Worm (Caenorhabditis elegans) whole organism, L1 larva: Measurements from ENCODE around the gene C08H9.18.
A peak's percentile ranks its signal among the peaks of the same experiment; 100 is the strongest.

Experiments
- C04F5.9 ChIP-seq: sonication (generic microtip); optimal IDR thresholded peaks from 2 replicates; lab custom pipeline; 2016; ENCODE audit warnings: missing genetic modification characterization, missing compliant biosample characterization
- C34B4.2 ChIP-seq: sonication (generic microtip); optimal IDR thresholded peaks from 2 replicates; lab custom pipeline; 2017; ENCODE audit warnings: mild to moderate bottlenecking, missing genetic modification characterization, missing compliant biosample characterization
- aha-1 ChIP-seq: fragments of 150-350 bp; optimal IDR thresholded peaks from 2 replicates; lab custom pipeline; 2014; ENCODE audit warnings: missing biosample characterization, missing genetic modification characterization
- aly-2 ChIP-seq: fragments of 150-350 bp; optimal IDR thresholded peaks from 2 replicates; lab custom pipeline; 2014; ENCODE audit warnings: missing biosample characterization, missing genetic modification characterization
- blmp-1 ChIP-seq: fragments of 150-350 bp; optimal IDR thresholded peaks from 2 replicates; lab custom pipeline; 2014; ENCODE audit warnings: missing biosample characterization, missing genetic modification characterization
- ceh-63 ChIP-seq: fragments of 200-800 bp; sonication (Bioruptor generic); optimal IDR thresholded peaks from 2 replicates; lab custom pipeline; 2018; ENCODE audit warnings: mild to moderate bottlenecking, missing genetic modification characterization, missing compliant biosample characterization
- ceh-8 ChIP-seq: fragments of 200-800 bp; sonication (Bioruptor generic); optimal IDR thresholded peaks from 2 replicates; lab custom pipeline; 2018; ENCODE audit warnings: mild to moderate bottlenecking, missing genetic modification characterization, moderate library complexity, missing compliant biosample characterization
- ceh-82 ChIP-seq, 3 experiments: fragments of 150-350 bp in 1 of 3; sonication (generic microtip) in 2 of 3; optimal IDR thresholded peaks; 2 replicates each; lab custom pipeline; 2014 to 2017; ENCODE audit warnings: missing biosample characterization in 3 of 3, missing genetic modification characterization in 3 of 3
- ceh-88 ChIP-seq: fragments of 200-800 bp; sonication (Bioruptor generic); IDR thresholded peaks from 2 replicates; pipeline ENCODE4 v1.3.6; 2022; ENCODE audit warnings: missing genetic modification characterization, missing compliant biosample characterization
- efl-3 ChIP-seq: fragments of 200-800 bp; sonication (Bioruptor generic); optimal IDR thresholded peaks from 2 replicates; lab custom pipeline; 2018; ENCODE audit warnings: mild to moderate bottlenecking, missing genetic modification characterization, missing compliant biosample characterization
- egl-13 ChIP-seq: sonication (generic microtip); optimal IDR thresholded peaks from 2 replicates; lab custom pipeline; 2016; ENCODE audit warnings: missing genotype, missing genetic modification reagents, missing genetic modification characterization, missing compliant biosample characterization
- egl-27 ChIP-seq, 2 experiments: fragments of 150-350 bp in 1 of 2; sonication (generic microtip); optimal IDR thresholded peaks; 3 replicates each; lab custom pipeline; 2017 to 2018; ENCODE audit warnings: missing biosample characterization in 2 of 2, missing genetic modification characterization in 2 of 2, missing genetic modification reagents in 2 of 2
- ets-5 ChIP-seq: fragments of 200-800 bp; sonication (Bioruptor generic); IDR thresholded peaks from 2 replicates; pipeline ENCODE4 v1.3.6; 2022; ENCODE audit warnings: missing genetic modification characterization, missing compliant biosample characterization
- fkh-4 ChIP-seq: sonication (generic microtip); optimal IDR thresholded peaks from 2 replicates; lab custom pipeline; 2016; ENCODE audit warnings: missing compliant biosample characterization, missing genetic modification characterization, borderline replicate concordance
- fkh-8 ChIP-seq: sonication (generic microtip); optimal IDR thresholded peaks from 2 replicates; lab custom pipeline; 2016; ENCODE audit warnings: mild to moderate bottlenecking, missing genetic modification characterization, missing compliant biosample characterization
- grh-1 ChIP-seq: fragments of 200-800 bp; sonication (Bioruptor generic); IDR thresholded peaks from 2 replicates; pipeline ENCODE4 v1.3.6; 2022; ENCODE audit warnings: missing genetic modification reagents, missing genetic modification characterization, missing compliant biosample characterization
- hlh-17 ChIP-seq: fragments of 200-800 bp; sonication (Bioruptor generic); optimal IDR thresholded peaks from 2 replicates; lab custom pipeline; 2018; ENCODE audit warnings: missing genetic modification characterization, mild to moderate bottlenecking, missing compliant biosample characterization, moderate library complexity, borderline replicate concordance
- hlh-4 ChIP-seq: sonication (generic microtip); optimal IDR thresholded peaks from 2 replicates; lab custom pipeline; 2016; ENCODE audit warnings: mild to moderate bottlenecking, missing genetic modification characterization, missing compliant biosample characterization
- isw-1 ChIP-seq: fragments of 200-800 bp; sonication (Bioruptor generic); IDR thresholded peaks from 2 replicates; pipeline ENCODE4 v1.3.6; 2022; ENCODE audit warnings: missing genetic modification characterization, missing compliant biosample characterization
- lin-13 ChIP-seq: fragments of 150-350 bp; optimal IDR thresholded peaks from 2 replicates; lab custom pipeline; 2014; ENCODE audit warnings: missing biosample characterization, missing genetic modification reagents, missing genetic modification characterization
- lin-15B ChIP-seq: fragments of 150-350 bp; sonication (generic microtip); optimal IDR thresholded peaks from 3 replicates; lab custom pipeline; 2014; ENCODE audit warnings: missing biosample characterization, missing genetic modification characterization
- lin-35 ChIP-seq, 2 experiments: fragments of 150-350 bp; optimal IDR thresholded peaks; 2 replicates each; lab custom pipeline; 2014; ENCODE audit warnings: missing biosample characterization in 2 of 2, missing genetic modification characterization in 2 of 2, missing genetic modification reagents in 2 of 2
- lsy-2 ChIP-seq, 2 experiments: fragments of 150-350 bp; optimal IDR thresholded peaks; 2 replicates each; lab custom pipeline; 2014; ENCODE audit warnings: missing biosample characterization in 2 of 2, missing genetic modification characterization in 2 of 2
- mdl-1 ChIP-seq, 2 experiments: fragments of 150-350 bp; optimal IDR thresholded peaks; 2 replicates each; lab custom pipeline; 2014 to 2017; ENCODE audit warnings: missing biosample characterization in 2 of 2, missing genetic modification characterization in 2 of 2, inconsistent platforms in 1 of 2
- mef-2 ChIP-seq: fragments of 150-350 bp; optimal IDR thresholded peaks from 2 replicates; lab custom pipeline; 2014; ENCODE audit warnings: missing biosample characterization, missing genetic modification characterization
- mep-1 ChIP-seq: fragments of 150-350 bp; optimal IDR thresholded peaks from 2 replicates; lab custom pipeline; 2014; ENCODE audit warnings: missing biosample characterization, missing genetic modification characterization
- nhr-12 ChIP-seq: sonication (generic microtip); optimal IDR thresholded peaks from 2 replicates; lab custom pipeline; 2017; ENCODE audit warnings: missing biosample characterization, missing genetic modification characterization
- nhr-19 ChIP-seq: fragments of 200-800 bp; sonication (Bioruptor generic); conservative IDR thresholded peaks from 2 replicates; pipeline ENCODE4 v1.3.6; 2022; ENCODE audit warnings: missing genetic modification characterization, missing compliant biosample characterization
- nhr-28 ChIP-seq: fragments of 150-350 bp; optimal IDR thresholded peaks from 2 replicates; lab custom pipeline; 2014; ENCODE audit warnings: missing biosample characterization, missing genetic modification characterization
- nhr-71 ChIP-seq: sonication (generic microtip); optimal IDR thresholded peaks from 2 replicates; lab custom pipeline; 2016; ENCODE audit warnings: mild to moderate bottlenecking, missing genetic modification characterization, moderate library complexity, missing compliant biosample characterization
- nhr-76 ChIP-seq: sonication (generic microtip); optimal IDR thresholded peaks from 2 replicates; lab custom pipeline; 2017; ENCODE audit warnings: missing biosample characterization, missing genetic modification characterization
- nhr-85 ChIP-seq: sonication (generic microtip); peaks from one replicate; lab custom pipeline; 2016; ENCODE audit warnings: missing genetic modification characterization, inconsistent platforms, missing compliant biosample characterization
- nhr-90 ChIP-seq: sonication (generic microtip); optimal IDR thresholded peaks from 2 replicates; lab custom pipeline; 2016; ENCODE audit warnings: mild to moderate bottlenecking, missing genetic modification characterization, missing compliant biosample characterization; ENCODE audit not compliant: poor library complexity
- pax-3 ChIP-seq: fragments of 200-800 bp; sonication (Bioruptor generic); optimal IDR thresholded peaks from 2 replicates; lab custom pipeline; 2018; ENCODE audit warnings: mild to moderate bottlenecking, missing genetic modification characterization, moderate library complexity, missing compliant biosample characterization
- snpc-4 ChIP-seq: fragments of 150-350 bp; optimal IDR thresholded peaks from 2 replicates; lab custom pipeline; 2014; ENCODE audit warnings: missing biosample characterization, missing genetic modification characterization
- snu-23 ChIP-seq: sonication (generic microtip); optimal IDR thresholded peaks from 2 replicates; lab custom pipeline; 2016; ENCODE audit warnings: missing genetic modification characterization, missing compliant biosample characterization
- sptf-1 ChIP-seq: fragments of 150-350 bp; optimal IDR thresholded peaks from 2 replicates; lab custom pipeline; 2014; ENCODE audit warnings: missing biosample characterization, missing genetic modification characterization
- swsn-7 ChIP-seq: sonication (generic microtip); optimal IDR thresholded peaks from 2 replicates; lab custom pipeline; 2016; ENCODE audit warnings: missing genetic modification characterization, missing compliant biosample characterization
- tlp-1 ChIP-seq: fragments of 150-350 bp; optimal IDR thresholded peaks from 2 replicates; lab custom pipeline; 2014; ENCODE audit warnings: missing biosample characterization, missing genetic modification characterization
- unc-130 ChIP-seq: fragments of 150-350 bp; optimal IDR thresholded peaks from 2 replicates; lab custom pipeline; 2017; ENCODE audit warnings: missing biosample characterization, missing genetic modification characterization, inconsistent platforms
- unc-62 ChIP-seq: fragments of 150-350 bp; optimal IDR thresholded peaks from 2 replicates; lab custom pipeline; 2014; ENCODE audit warnings: missing biosample characterization, missing genetic modification reagents, missing genetic modification characterization
- unc-86 ChIP-seq: sonication (generic microtip); optimal IDR thresholded peaks from 2 replicates; lab custom pipeline; 2016; ENCODE audit warnings: missing genetic modification characterization, missing compliant biosample characterization
- unc-98 ChIP-seq: fragments of 200-800 bp; sonication (Bioruptor generic); IDR thresholded peaks from 2 replicates; pipeline ENCODE4 v1.3.6; 2022; ENCODE audit warnings: missing genetic modification characterization, missing compliant biosample characterization
- zag-1 ChIP-seq: fragments of 150-350 bp; optimal IDR thresholded peaks from 2 replicates; lab custom pipeline; 2014; ENCODE audit warnings: missing biosample characterization, missing genetic modification characterization

The C08H9.18 gene

ce11 chrII:9840313-9840712, 21.7 kb downstream of the C08H9.18 start, which contains the start of gene ZK938.11:
Gene ZK938.11 (minus strand): TSS chrII:9840413.
- TF ChIP-seq snpc-4 (no peak), nhr-28 (no peak), mef-2 (tag; lab: Kevin White, UChicago) (no peak), unc-62 (GFP tag; lab: Kevin White, UChicago) (no peak), hlh-4 (tag; lab: Kevin White, UChicago) (no peak), C04F5.9 (tag; lab: Kevin White, UChicago) (no peak), zag-1 (tag; lab: Kevin White, UChicago) (no peak), aha-1 (tag; lab: Kevin White, UChicago) (no peak), nhr-71 (tag; lab: Kevin White, UChicago) (no peak), snu-23 (GFP tag; lab: Kevin White, UChicago) (no peak), ceh-82 (tag; optimal IDR thresholded peaks at IDR 0.05; lab: Kevin White, UChicago) (no peak), grh-1 (GFP tag; lab: Robert Waterston, UW) (no peak), unc-86 (tag; lab: Kevin White, UChicago) (no peak), ceh-88 (no peak), ceh-8 (GFP tag; lab: Kevin White, UChicago) (no peak), lin-35 (GFP tag; optimal IDR thresholded peaks at IDR 0.05; lab: Kevin White, UChicago) (no peak), sptf-1 (tag; lab: Kevin White, UChicago) (no peak)

ce11 chrII:9838260-9838935, 23.6 kb downstream of the C08H9.18 start, which contains the start of gene arrd-4:
Gene arrd-4 (minus strand): TSS chrII:9838310.
- no peak for TF ChIP-seq nhr-19
- TF ChIP-seq unc-130 (tag; lab: Kevin White, UChicago): no peak
- peak; percentile 1 for TF ChIP-seq swsn-7 (tag; lab: Kevin White, UChicago)
- no peak for TF ChIP-seq efl-3 (GFP tag; lab: Kevin White, UChicago)
- no peak for TF ChIP-seq fkh-4 (tag; lab: Kevin White, UChicago)
- no peak for TF ChIP-seq C34B4.2
- TF ChIP-seq egl-13 (tag; lab: Kevin White, UChicago): peak; percentile 4
- TF ChIP-seq ceh-82 (tag; optimal IDR thresholded peaks at IDR 0.05; lab: Kevin White, UChicago): no peak
- TF ChIP-seq mef-2 (tag; lab: Kevin White, UChicago): no peak
- TF ChIP-seq grh-1 (GFP tag; lab: Robert Waterston, UW): no peak
- no peak for TF ChIP-seq unc-62 (GFP tag; lab: Kevin White, UChicago)
- peak; percentile 47 for TF ChIP-seq pax-3
- TF ChIP-seq tlp-1: no peak
- no peak for TF ChIP-seq nhr-12 (tag; lab: Kevin White, UChicago)
- TF ChIP-seq ets-5 (GFP tag; lab: Robert Waterston, UW): no peak
- no peak for TF ChIP-seq ceh-88
- TF ChIP-seq fkh-8 (tag; lab: Kevin White, UChicago): peak; percentile 88
- TF ChIP-seq hlh-4 (tag; lab: Kevin White, UChicago): no peak
- no peak for TF ChIP-seq sptf-1 (tag; lab: Kevin White, UChicago)
- TF ChIP-seq ceh-8 (GFP tag; lab: Kevin White, UChicago): peak; percentile 87

- TF ChIP-seq ceh-82 (tag; optimal IDR thresholded peaks at IDR 0.05; lab: Kevin White, UChicago): no peak
- TF ChIP-seq ceh-63 (GFP tag; lab: Kevin White, UChicago): no peak
- no peak for TF ChIP-seq unc-98 (GFP tag; lab: Robert Waterston, UW)
- no peak for TF ChIP-seq lin-15B (tag; lab: Kevin White, UChicago)
- TF ChIP-seq nhr-85 (tag; lab: Kevin White, UChicago): no peak
- no peak for TF ChIP-seq aly-2 (tag; lab: Kevin White, UChicago)
- no peak for TF ChIP-seq C34B4.2
- TF ChIP-seq hlh-17 (GFP tag; lab: Kevin White, UChicago): no peak
Measured at ce11 chrII:9835958-9836357, 26.1 kb downstream of the C08H9.18 start.

- TF ChIP-seq nhr-90 (tag; lab: Kevin White, UChicago): no peak
- no peak for TF ChIP-seq blmp-1 (tag; lab: Kevin White, UChicago)
- no peak for TF ChIP-seq lin-13 (GFP tag; lab: Kevin White, UChicago)
- TF ChIP-seq nhr-71 (tag; lab: Kevin White, UChicago): no peak
- TF ChIP-seq unc-86 (tag; lab: Kevin White, UChicago): no peak
- TF ChIP-seq mdl-1 (tag; optimal IDR thresholded peaks at IDR 0.05; lab: Kevin White, UChicago): no peak
- TF ChIP-seq snu-23 (GFP tag; lab: Kevin White, UChicago): no peak
- TF ChIP-seq mep-1 (tag; lab: Kevin White, UChicago): no peak
- TF ChIP-seq isw-1 (GFP tag; lab: Robert Waterston, UW): no peak
- TF ChIP-seq ceh-8 (GFP tag; lab: Kevin White, UChicago): no peak
- TF ChIP-seq nhr-76 (tag; lab: Kevin White, UChicago): no peak
- no peak for TF ChIP-seq ets-5 (GFP tag; lab: Robert Waterston, UW)
- TF ChIP-seq nhr-12 (tag; lab: Kevin White, UChicago): no peak
- no peak for TF ChIP-seq zag-1 (tag; lab: Kevin White, UChicago)
- no peak for TF ChIP-seq lsy-2 (tag; optimal IDR thresholded peaks at IDR 0.05; lab: Kevin White, UChicago)
- no peak for TF ChIP-seq aha-1 (tag; lab: Kevin White, UChicago)
- TF ChIP-seq egl-27 (tag; optimal IDR thresholded peaks at IDR 0.05; lab: Kevin White, UChicago): no peak
Measured at ce11 chrII:9834921-9835320, 27.1 kb downstream of the C08H9.18 start, which contains the start of gene arrd-5. Gene arrd-5 (plus strand): TSS chrII:9835221.
